Worm (Caenorhabditis elegans) whole organism, L1 larva: ENCODE results near the gene fnip-2.

Experiments used
- F16B12.6 ChIP-seq: fragments of 150-350 bp; optimal IDR thresholded peaks from 2 replicates; lab custom pipeline; 2014; ENCODE audit warnings: missing biosample characterization, missing genetic modification characterization
- alr-1 ChIP-seq: fragments of 200-800 bp; sonication (Bioruptor generic); optimal IDR thresholded peaks from 2 replicates; lab custom pipeline; 2018; ENCODE audit warnings: borderline replicate concordance, mild to moderate bottlenecking, missing genetic modification characterization, missing compliant biosample characterization
- ama-1 ChIP-seq: fragments of 150-350 bp; optimal IDR thresholded peaks from 2 replicates; lab custom pipeline; 2014
- blmp-1 ChIP-seq: fragments of 150-350 bp; optimal IDR thresholded peaks from 2 replicates; lab custom pipeline; 2014; ENCODE audit warnings: missing biosample characterization, missing genetic modification characterization
- ceh-63 ChIP-seq: fragments of 200-800 bp; sonication (Bioruptor generic); optimal IDR thresholded peaks from 2 replicates; lab custom pipeline; 2018; ENCODE audit warnings: mild to moderate bottlenecking, missing genetic modification characterization, missing compliant biosample characterization
- ceh-8 ChIP-seq: fragments of 200-800 bp; sonication (Bioruptor generic); optimal IDR thresholded peaks from 2 replicates; lab custom pipeline; 2018; ENCODE audit warnings: mild to moderate bottlenecking, missing genetic modification characterization, moderate library complexity, missing compliant biosample characterization
- ceh-82 ChIP-seq, 3 experiments: fragments of 150-350 bp in 1 of 3; sonication (generic microtip) in 2 of 3; optimal IDR thresholded peaks; 2 replicates each; lab custom pipeline; 2014 to 2017; ENCODE audit warnings: missing biosample characterization in 3 of 3, missing genetic modification characterization in 3 of 3
- elt-2 ChIP-seq: sonication (generic microtip); optimal IDR thresholded peaks from 2 replicates; lab custom pipeline; 2016; ENCODE audit warnings: missing genetic modification characterization, mild to moderate bottlenecking, inconsistent platforms, missing compliant biosample characterization, missing genetic modification reagents
- hlh-17 ChIP-seq: fragments of 200-800 bp; sonication (Bioruptor generic); optimal IDR thresholded peaks from 2 replicates; lab custom pipeline; 2018; ENCODE audit warnings: missing genetic modification characterization, mild to moderate bottlenecking, missing compliant biosample characterization, moderate library complexity, borderline replicate concordance
- nhr-28 ChIP-seq: fragments of 150-350 bp; optimal IDR thresholded peaks from 2 replicates; lab custom pipeline; 2014; ENCODE audit warnings: missing biosample characterization, missing genetic modification characterization
- pag-3 ChIP-seq: sonication (generic microtip); optimal IDR thresholded peaks from 2 replicates; lab custom pipeline; 2017; ENCODE audit warnings: missing genetic modification characterization, mild to moderate bottlenecking, missing compliant biosample characterization, antibody characterized with exemption, borderline replicate concordance; ENCODE audit not compliant: insufficient read depth
- pqm-1 ChIP-seq: sonication (generic microtip); optimal IDR thresholded peaks from 3 replicates; lab custom pipeline; 2017; ENCODE audit warnings: missing biosample characterization, missing genetic modification characterization
- unc-130 ChIP-seq: fragments of 150-350 bp; optimal IDR thresholded peaks from 2 replicates; lab custom pipeline; 2017; ENCODE audit warnings: missing biosample characterization, missing genetic modification characterization, inconsistent platforms
- unc-62 ChIP-seq: fragments of 150-350 bp; optimal IDR thresholded peaks from 2 replicates; lab custom pipeline; 2014; ENCODE audit warnings: missing biosample characterization, missing genetic modification reagents, missing genetic modification characterization

DNA sequence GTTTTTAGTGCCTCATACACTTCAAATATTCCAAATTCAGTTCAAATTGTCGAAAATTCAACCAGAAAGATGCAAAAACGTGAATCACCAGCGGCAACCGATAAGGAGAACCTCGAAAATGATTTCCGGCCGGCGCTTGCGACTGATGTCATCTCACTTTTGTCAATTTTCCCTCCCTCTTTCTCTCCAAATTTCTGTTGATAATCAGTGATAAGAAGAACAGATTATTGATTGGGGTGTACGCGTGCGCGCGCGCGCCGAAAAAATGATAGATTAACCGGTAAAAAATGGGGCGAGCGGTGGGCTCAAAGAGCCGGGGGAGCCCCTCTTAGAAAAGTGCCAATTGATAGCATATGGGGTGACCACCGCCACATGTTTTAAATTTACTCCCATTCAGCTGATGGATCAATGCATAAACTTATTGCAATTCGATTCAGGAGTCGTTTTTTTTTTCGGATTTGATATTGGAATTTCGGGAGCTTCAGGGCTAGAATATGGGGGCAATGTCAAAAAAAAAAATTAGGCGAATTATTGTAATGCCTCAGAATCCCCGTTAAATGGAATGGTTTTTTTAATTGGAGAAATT lies 61.9 kb downstream of the fnip-2 start:
- TF ChIP-seq F16B12.6 (tag; lab: Kevin White, UChicago), result no peak
- TF ChIP-seq blmp-1 (tag; lab: Kevin White, UChicago), result peak; percentile 51
- no peak for TF ChIP-seq ama-1 (lab: Kevin White, UChicago)
- TF ChIP-seq hlh-17, result no peak
- peak; percentile 25 for TF ChIP-seq pqm-1 (tag; lab: Kevin White, UChicago)
- TF ChIP-seq elt-2 (tag; lab: Kevin White, UChicago), result peak; percentile 75
- no peak for TF ChIP-seq alr-1 (tag; lab: Kevin White, UChicago)
- no peak for TF ChIP-seq pag-3 (tag; lab: Kevin White, UChicago)
- TF ChIP-seq unc-130 (tag; lab: Kevin White, UChicago), result no peak
- TF ChIP-seq nhr-28, result no peak
- TF ChIP-seq ceh-8 (GFP tag; lab: Kevin White, UChicago), result no peak
- no peak for TF ChIP-seq unc-62 (GFP tag; lab: Kevin White, UChicago)
- no peak for TF ChIP-seq ceh-82 (tag; optimal IDR thresholded peaks at IDR 0.05; lab: Kevin White, UChicago)
- no peak for TF ChIP-seq ceh-63 (GFP tag; lab: Kevin White, UChicago)
